Fruit fly (Drosophila melanogaster): Measurements from ENCODE around the gene Gal.

The Gal gene

DNA sequence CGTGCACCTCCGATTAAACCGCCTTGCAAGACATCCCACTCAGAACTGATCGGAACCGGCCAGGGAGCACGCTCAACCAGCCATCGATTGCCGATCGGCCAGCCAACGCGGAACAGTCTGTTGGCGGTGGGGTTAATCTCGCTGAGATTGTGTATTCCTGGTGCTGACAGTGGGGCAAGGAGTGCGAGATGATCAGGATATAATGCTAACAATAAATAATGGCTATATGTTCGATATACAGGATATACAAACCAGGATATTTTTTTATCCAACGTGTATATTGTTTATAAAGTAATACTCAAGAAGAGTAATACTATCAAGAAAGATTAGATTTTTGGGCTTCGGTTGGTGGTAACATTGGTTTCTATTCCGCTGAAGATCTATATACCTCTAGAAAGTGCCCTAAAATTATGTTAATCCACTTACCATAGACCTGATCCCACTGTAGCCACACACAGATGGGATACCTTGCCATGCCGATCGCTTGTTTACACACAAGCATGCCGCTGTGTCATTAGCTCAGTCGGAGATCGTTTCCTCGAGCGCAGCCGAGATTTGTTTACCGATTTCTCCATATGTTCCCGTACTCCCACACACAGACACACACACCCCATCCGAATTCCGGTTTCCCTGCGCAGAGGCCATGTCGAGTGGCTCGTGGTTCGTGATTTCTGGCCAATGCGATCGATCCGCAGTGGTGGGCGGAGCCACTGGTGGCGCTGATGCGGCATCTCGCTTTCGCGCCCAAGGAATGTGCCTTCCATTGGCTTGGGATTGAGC lies 12.9 kb upstream of the Gal start, which contains the start of gene H2.0 (continued):
- TF ChIP-seq CG6272 (GFP tag; IDR thresholded peaks at IDR 0.05) (no peak), Gug (GFP tag; IDR thresholded peaks at IDR 0.05) (no peak; the same call in 2 of the 4 replicates), bsh (GFP tag; optimal IDR thresholded peaks at IDR 0.05) (peak; percentile 46 to 47), hb (GFP tag; IDR thresholded peaks at IDR 0.05; ENCODE audit: partially characterized antibody) (no peak), CG7786 (GFP tag; optimal IDR thresholded peaks at IDR 0.05) (no peak), crol (GFP tag; IDR thresholded peaks at IDR 0.05) (no peak), Myb (GFP tag; optimal IDR thresholded peaks at IDR 0.05) (no peak), BtbVII (GFP tag; optimal IDR thresholded peaks at IDR 0.05) (no peak), tgo (GFP tag; IDR thresholded peaks at IDR 0.05) (no peak), zfh1 (GFP tag; IDR thresholded peaks at IDR 0.05) (0 out of 3 replicates have a peak, but pooled peaks have one; percentile 23), inv (GFP tag; IDR thresholded peaks at IDR 0.05; ENCODE audit: partially characterized antibody) (no peak), CG3407 (GFP tag; optimal IDR thresholded peaks at IDR 0.05) (peak; percentile 21), CG7556 (GFP tag; optimal IDR thresholded peaks at IDR 0.05) (peak; percentile 34), Sox100B (GFP tag; optimal IDR thresholded peaks at IDR 0.05) (no peak), ATbp (GFP tag; optimal IDR thresholded peaks at IDR 0.05) (peak; percentile 21), Ets65A (GFP tag) (no peak), bigmax (GFP tag; optimal IDR thresholded peaks at IDR 0.05) (no peak), CG17385 (GFP tag; optimal IDR thresholded peaks at IDR 0.05) (peak; percentile 8), NC2α (GFP tag; optimal IDR thresholded peaks at IDR 0.05) (no peak), lmd (GFP tag; IDR thresholded peaks at IDR 0.05) (peak; percentile 53), Xrp1 (GFP tag; IDR thresholded peaks at IDR 0.05) (peak; percentile 47; the same call in 1 of the 2 replicates), ssp (GFP tag; IDR thresholded peaks at IDR 0.05) (no peak), CG18619 (GFP tag; optimal IDR thresholded peaks at IDR 0.05) (no peak), CG18599 (GFP tag; optimal IDR thresholded peaks at IDR 0.05) (no peak), lab (GFP tag; optimal IDR thresholded peaks at IDR 0.05) (peak; percentile 27), CG1529 (GFP tag; optimal IDR thresholded peaks at IDR 0.05) (peak; percentile 38), CG6791 (GFP tag; IDR thresholded peaks at IDR 0.05; ENCODE audit: partially characterized antibody) (no peak), wor (GFP tag; IDR thresholded peaks at IDR 0.05) (no peak), Hr3 (GFP tag; optimal IDR thresholded peaks at IDR 0.05) (peak; percentile 8), wdn (GFP tag; IDR thresholded peaks at IDR 0.05) (no peak), CG13123 (GFP tag; optimal IDR thresholded peaks at IDR 0.05) (no peak), Antp (GFP tag; optimal IDR thresholded peaks at IDR 0.05) (no peak), Lpt (GFP tag; optimal IDR thresholded peaks at IDR 0.05) (no peak), Hr39 (optimal IDR thresholded peaks at IDR 0.05) (no peak), pan (optimal IDR thresholded peaks at IDR 0.05) (no peak), pan (GFP tag; optimal IDR thresholded peaks at IDR 0.05 in 1 of 2, IDR thresholded peaks at IDR 0.05 in 1 of 2) (no peak), sc (optimal IDR thresholded peaks at IDR 0.05) (no peak), sc (GFP tag; optimal IDR thresholded peaks at IDR 0.05) (peak; percentile 37), sim (GFP tag; IDR thresholded peaks at IDR 0.05) (no peak)

DNA sequence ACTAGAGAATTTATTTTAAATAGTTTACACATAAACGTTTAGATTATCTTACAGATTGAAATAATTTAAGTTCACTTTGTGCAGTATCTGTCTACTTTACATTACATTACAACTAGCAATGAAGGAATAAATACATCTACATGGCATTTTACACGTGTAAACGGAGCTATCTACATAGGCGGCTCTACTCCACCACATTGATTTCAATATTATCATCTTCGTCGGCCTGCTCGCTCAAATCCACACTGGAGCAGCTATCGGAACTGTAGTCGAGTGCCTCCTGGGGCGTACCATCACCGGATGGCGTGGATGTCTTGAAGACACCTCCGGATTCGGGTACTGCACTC lies 6.4 kb upstream of the Gal start:
- peak; percentile 33; the same call in 1 of the 3 replicates for TF ChIP-seq vnd (GFP tag; IDR thresholded peaks at IDR 0.05; ENCODE audit: partially characterized antibody)
- TF ChIP-seq CG17568 (GFP tag; optimal IDR thresholded peaks at IDR 0.05) = no peak
- peak; percentile 65 for TF ChIP-seq CTCF (GFP tag; optimal IDR thresholded peaks at IDR 0.05)
- TF ChIP-seq CG13287 (GFP tag; IDR thresholded peaks at IDR 0.05; ENCODE audit: partially characterized antibody) = no peak
- TF ChIP-seq NFAT (GFP tag; IDR thresholded peaks at IDR 0.05) = no peak
- TF ChIP-seq knrl (GFP tag; IDR thresholded peaks at IDR 0.05; ENCODE audit: partially characterized antibody) = peak; percentile 47; the same call in 2 of the 3 replicates
- TF ChIP-seq Scr (GFP tag; IDR thresholded peaks at IDR 0.05; ENCODE audit: partially characterized antibody) = peak; percentile 37; the same call in 1 of the 2 replicates
- no peak for TF ChIP-seq Hey (tag; optimal IDR thresholded peaks at IDR 0.05)
- TF ChIP-seq CG16813 (GFP tag; IDR thresholded peaks at IDR 0.05; ENCODE audit: partially characterized antibody) = peak; percentile 64
- peak; percentile 65 for TF ChIP-seq Bgb (GFP tag; IDR thresholded peaks at IDR 0.05; ENCODE audit: partially characterized antibody)
- TF ChIP-seq CG6791 (GFP tag; IDR thresholded peaks at IDR 0.05; ENCODE audit: partially characterized antibody) = peak; percentile 51; the same call in 1 of the 3 replicates
- peak; percentile 64 for TF ChIP-seq amos (GFP tag; IDR thresholded peaks at IDR 0.05; ENCODE audit: partially characterized antibody)
- TF ChIP-seq bbx (GFP tag; IDR thresholded peaks at IDR 0.05; ENCODE audit: partially characterized antibody) = peak; percentile 65
- TF ChIP-seq dimm (GFP tag; IDR thresholded peaks at IDR 0.05) = no peak

Measured in whole organism, embryonic.